Worm (Caenorhabditis elegans): ENCODE data around the gene R07B7.6.

DNA sequence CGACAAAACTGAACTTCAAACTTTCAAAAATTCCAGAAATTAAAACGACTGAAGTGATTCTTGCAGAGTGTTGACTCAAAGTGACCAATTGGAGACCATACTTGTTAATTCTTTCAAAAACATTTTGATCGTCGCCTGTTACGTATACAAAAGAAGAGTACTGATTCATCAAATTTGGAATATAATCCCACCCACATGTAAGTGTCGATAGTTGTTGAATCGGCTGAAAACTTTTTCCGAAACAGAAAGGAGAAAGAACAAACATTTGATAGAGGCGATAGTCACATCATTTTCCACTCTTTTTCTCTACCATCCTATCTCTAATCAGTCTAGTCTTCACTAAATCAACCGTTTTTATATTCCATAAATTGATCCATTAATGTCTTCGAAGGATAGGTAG, 29.1 kb upstream of the R07B7.6 start, which contains the start of gene nhr-153:
- TF ChIP-seq hlh-17 (GFP tag; optimal IDR thresholded peaks at IDR 0.05; ENCODE audit: borderline replicate concordance) (no peak), nhr-28 (tag; optimal IDR thresholded peaks at IDR 0.05) (no peak), mdl-1 (tag; optimal IDR thresholded peaks at IDR 0.05) (no peak), lin-13 (GFP tag; optimal IDR thresholded peaks at IDR 0.05) (no peak), ztf-4 (tag; optimal IDR thresholded peaks at IDR 0.05) (no peak), nhr-11 (tag; optimal IDR thresholded peaks at IDR 0.05) (no peak), mab-9 (GFP tag; IDR thresholded peaks at IDR 0.05) (no peak), elt-2 (tag; optimal IDR thresholded peaks at IDR 0.05) (no peak), C34B4.2 (tag; optimal IDR thresholded peaks at IDR 0.05) (no peak), nhr-12 (tag; optimal IDR thresholded peaks at IDR 0.05) (no peak), aha-1 (tag; optimal IDR thresholded peaks at IDR 0.05) (no peak), aly-2 (tag; optimal IDR thresholded peaks at IDR 0.05) (no peak)
